Fruit fly (Drosophila melanogaster) whole organism, adult: Measurements from ENCODE around the gene RfC3.
A peak's percentile ranks its signal among the peaks of the same experiment; 100 is the strongest.

Experiments used
- CG11617 ChIP-seq: fragments of 200-800 bp; sonication (Bioruptor generic); optimal IDR thresholded peaks from 2 replicates; lab custom pipeline; 2017; ENCODE audit warnings: mild to moderate bottlenecking, missing biosample characterization, missing genetic modification reagents, missing genetic modification characterization
- CG1620 ChIP-seq: fragments of 200-800 bp; sonication (Bioruptor generic); optimal IDR thresholded peaks from 2 replicates; lab custom pipeline; 2016; ENCODE audit warnings: missing biosample characterization, missing genetic modification characterization
- CG33017 ChIP-seq: fragments of 200-800 bp; sonication (Bioruptor generic); optimal IDR thresholded peaks from 2 replicates; lab custom pipeline; 2018; ENCODE audit warnings: missing biosample characterization, mild to moderate bottlenecking, missing genetic modification characterization, moderate library complexity
- CG5204 ChIP-seq: fragments of 200-800 bp; sonication (Bioruptor generic); optimal IDR thresholded peaks from 2 replicates; lab custom pipeline; 2016; ENCODE audit warnings: missing biosample characterization, missing genetic modification characterization
- CG7045 ChIP-seq: fragments of 200-800 bp; sonication (Bioruptor generic); optimal IDR thresholded peaks from 2 replicates; lab custom pipeline; 2017; ENCODE audit warnings: missing biosample characterization, mild to moderate bottlenecking, missing genetic modification characterization
- CG7101 ChIP-seq: fragments of 200-800 bp; sonication (Bioruptor generic); optimal IDR thresholded peaks from 2 replicates; lab custom pipeline; 2018; ENCODE audit warnings: missing biosample characterization, mild to moderate bottlenecking, missing genetic modification characterization, moderate library complexity
- Mnt ChIP-seq: fragments of 200-800 bp; sonication (Bioruptor generic); optimal IDR thresholded peaks from 2 replicates; lab custom pipeline; 2016; ENCODE audit warnings: missing biosample characterization, mild to moderate bottlenecking, missing genetic modification characterization
- bab1 ChIP-seq: fragments of 200-800 bp; sonication (Bioruptor generic); optimal IDR thresholded peaks from 3 replicates; lab custom pipeline; 2019; ENCODE audit warnings: missing biosample characterization, mild to moderate bottlenecking, missing genetic modification characterization, moderate library complexity
- cic ChIP-seq: fragments of 200-800 bp; sonication (Bioruptor generic); optimal IDR thresholded peaks from 2 replicates; lab custom pipeline; 2017; ENCODE audit warnings: missing biosample characterization, mild to moderate bottlenecking, missing genetic modification characterization, moderate library complexity
- kay ChIP-seq: fragments of 200-800 bp; sonication (Bioruptor generic); peaks from one replicate; lab custom pipeline; 2016; ENCODE audit warnings: missing biosample characterization, missing genetic modification characterization, borderline replicate concordance
- ovo ChIP-seq: fragments of 200-800 bp; sonication (Bioruptor generic); optimal IDR thresholded peaks from 2 replicates; lab custom pipeline; 2016; ENCODE audit warnings: missing biosample characterization, missing genetic modification characterization
- pad ChIP-seq: fragments of 200-800 bp; sonication (Bioruptor generic); optimal IDR thresholded peaks from 3 replicates; lab custom pipeline; 2017; ENCODE audit warnings: missing biosample characterization, missing genetic modification characterization, mild to moderate bottlenecking, moderate library complexity, missing genetic modification reagents
- tj ChIP-seq: fragments of 200-800 bp; sonication (Bioruptor generic); optimal IDR thresholded peaks from 3 replicates; lab custom pipeline; 2017; ENCODE audit warnings: missing biosample characterization, mild to moderate bottlenecking, missing genetic modification characterization, moderate library complexity
- toe ChIP-seq: fragments of 200-800 bp; sonication (Bioruptor generic); optimal IDR thresholded peaks from 2 replicates; lab custom pipeline; 2016; ENCODE audit warnings: missing biosample characterization, missing genetic modification characterization

DNA sequence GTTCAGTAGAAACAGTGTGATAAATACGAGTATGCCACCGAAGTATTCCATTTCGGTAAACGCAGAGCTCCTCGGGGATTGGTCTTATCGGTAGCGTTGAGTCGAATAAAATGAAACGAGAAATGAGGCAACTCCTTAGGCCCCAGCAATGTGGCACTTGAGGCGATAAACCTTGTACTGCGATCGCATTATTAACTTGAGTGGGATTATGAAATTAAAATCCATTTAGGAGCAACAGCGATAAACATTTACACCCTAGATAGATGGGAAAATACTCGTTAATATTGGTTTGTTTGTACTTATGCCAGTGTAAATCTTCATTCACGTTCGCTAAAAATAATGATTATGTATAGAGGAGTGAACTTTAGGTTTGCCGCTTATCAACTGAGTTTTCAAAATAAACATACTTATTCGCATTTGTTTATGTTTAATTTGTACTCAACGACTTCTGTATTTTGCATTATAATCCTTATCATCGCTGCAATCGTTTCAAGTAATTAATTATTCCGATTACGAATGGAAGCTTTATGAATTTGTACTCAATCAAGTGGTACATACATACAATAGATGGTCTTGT, 37.0 kb downstream of the RfC3 start:
- no peak for TF ChIP-seq CG7101 (tag; lab: Kevin White, UChicago)
- TF ChIP-seq CG11617 = no peak
- no peak for TF ChIP-seq tj (GFP tag; lab: Kevin White, UChicago)
- no peak for TF ChIP-seq kay (GFP tag; lab: Kevin White, UChicago)
- no peak for TF ChIP-seq bab1 (GFP tag; lab: Kevin White, UChicago)
- TF ChIP-seq CG33017 (tag; lab: Kevin White, UChicago) = no peak
- TF ChIP-seq CG5204 (GFP tag; lab: Kevin White, UChicago) = no peak
- peak; percentile 52 for TF ChIP-seq cic
- no peak for TF ChIP-seq CG7045
- no peak for TF ChIP-seq toe (GFP tag; lab: Kevin White, UChicago)
- TF ChIP-seq pad (GFP tag; lab: Kevin White, UChicago) = no peak
- TF ChIP-seq ovo (GFP tag; lab: Kevin White, UChicago) = no peak
- TF ChIP-seq CG1620 (GFP tag; lab: Kevin White, UChicago) = no peak
- TF ChIP-seq Mnt (GFP tag; lab: Kevin White, UChicago) = no peak
